Worm (Caenorhabditis elegans): ENCODE data around the gene wago-5.

DNA sequence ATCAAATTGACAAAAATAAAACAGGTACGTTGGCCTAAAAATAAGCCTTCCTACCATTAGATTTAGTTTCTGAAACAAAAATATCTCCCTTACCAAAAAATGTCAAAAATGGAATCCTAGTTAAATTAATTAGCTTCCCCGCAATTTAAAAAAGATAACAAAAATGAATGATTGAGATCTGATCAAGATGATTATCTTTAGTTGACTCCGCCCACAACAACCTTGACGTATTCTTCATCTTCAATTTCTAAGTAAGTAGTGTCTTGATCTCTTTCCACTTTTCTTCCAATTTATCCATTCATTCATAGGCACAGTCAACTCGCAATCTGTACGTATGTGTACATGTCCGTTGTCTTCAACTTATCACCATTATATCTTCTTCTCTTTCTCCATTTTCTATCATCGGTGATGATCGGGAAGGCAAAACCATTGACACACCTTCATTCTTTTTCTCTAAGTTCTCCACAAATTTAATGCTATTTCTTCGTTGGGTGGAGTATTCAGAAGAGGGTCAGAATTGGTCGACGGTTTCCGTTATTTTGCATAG is 46.9 kb downstream of the wago-5 start:
- TF ChIP-seq unc-62 (GFP tag; optimal IDR thresholded peaks at IDR 0.05) (no peak), ceh-43 (GFP tag; optimal IDR thresholded peaks at IDR 0.05) (no peak), drap-1 (GFP tag; optimal IDR thresholded peaks at IDR 0.05) (no peak), ces-1 (GFP tag; optimal IDR thresholded peaks at IDR 0.05) (no peak), sem-2 (GFP tag; optimal IDR thresholded peaks at IDR 0.05) (no peak), nhr-237 (tag; optimal IDR thresholded peaks at IDR 0.05) (no peak), snpc-4 (tag; optimal IDR thresholded peaks at IDR 0.05) (no peak), ztf-11 (tag; optimal IDR thresholded peaks at IDR 0.05) (no peak)

Measured in whole organism, mixed stage, embryonic.